Worm (Caenorhabditis elegans) whole organism, early embryonic: ENCODE data around the gene prmn-1.

Source experiments
- B0310.2 ChIP-seq: sonication (generic microtip); optimal IDR thresholded peaks from 2 replicates; lab custom pipeline; 2016; ENCODE audit warnings: mild to moderate bottlenecking, missing genetic modification characterization, missing compliant biosample characterization
- ama-1 ChIP-seq: fragments of 150-350 bp; optimal IDR thresholded peaks from 2 replicates; lab custom pipeline; 2014
- ceh-36 ChIP-seq: sonication (generic microtip); optimal IDR thresholded peaks from 2 replicates; lab custom pipeline; 2016; ENCODE audit warnings: missing genetic modification characterization, inconsistent platforms, missing compliant biosample characterization
- ets-7 ChIP-seq: sonication (generic microtip); optimal IDR thresholded peaks from 2 replicates; lab custom pipeline; 2016; ENCODE audit warnings: missing genotype, missing genetic modification characterization, missing compliant biosample characterization
- flt-1 ChIP-seq: fragments of 200-800 bp; sonication (Bioruptor generic); IDR thresholded peaks from 2 replicates; pipeline ENCODE4 v1.3.6; 2022; ENCODE audit warnings: missing genetic modification characterization, missing compliant biosample characterization
- hmbx-1 ChIP-seq: sonication (generic microtip); optimal IDR thresholded peaks from 2 replicates; lab custom pipeline; 2016; ENCODE audit warnings: mild to moderate bottlenecking, missing genetic modification characterization, missing compliant biosample characterization
- hmg-4 ChIP-seq: fragments of 200-800 bp; sonication (Bioruptor generic); optimal IDR thresholded peaks from 2 replicates; lab custom pipeline; 2018; ENCODE audit warnings: mild to moderate bottlenecking, missing genetic modification characterization, missing compliant biosample characterization
- hnd-1 ChIP-seq: sonication (generic microtip); optimal IDR thresholded peaks from 2 replicates; lab custom pipeline; 2016; ENCODE audit warnings: missing genetic modification characterization, missing compliant biosample characterization
- sea-1 ChIP-seq: fragments of 200-800 bp; sonication (Bioruptor generic); conservative IDR thresholded peaks from 2 replicates; pipeline ENCODE4 v1.3.6; 2022; ENCODE audit warnings: missing genetic modification characterization, missing compliant biosample characterization
- tbx-37 ChIP-seq: fragments of 200-800 bp; sonication (Bioruptor generic); conservative IDR thresholded peaks from 2 replicates; pipeline ENCODE4 v1.3.6; 2022; ENCODE audit warnings: missing genetic modification reagents, missing genetic modification characterization, missing compliant biosample characterization

DNA sequence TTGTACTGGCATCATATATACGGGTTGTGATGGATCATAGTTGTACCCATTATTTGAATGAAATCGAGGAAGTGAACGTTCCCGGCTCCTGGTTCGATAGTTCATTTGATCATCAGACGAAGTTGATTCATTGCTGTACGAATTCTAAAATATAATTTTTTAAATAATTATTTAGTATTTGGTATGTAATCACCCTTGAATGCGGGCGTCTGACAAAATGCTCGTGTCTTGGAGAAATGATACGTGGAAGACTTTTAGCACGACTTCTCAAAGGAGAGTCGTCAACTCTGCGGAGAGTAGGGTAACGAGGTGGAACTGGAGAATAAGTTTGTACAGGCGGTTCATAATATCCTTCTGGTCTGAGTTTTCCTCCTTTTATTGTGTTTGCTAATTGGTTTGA, 42.7 kb downstream of the prmn-1 start:
- no peak for TF ChIP-seq ceh-36 (tag; lab: Kevin White, UChicago)
- TF ChIP-seq hmg-4 (GFP tag; lab: Kevin White, UChicago), result no peak
- TF ChIP-seq B0310.2 (tag; lab: Kevin White, UChicago), result no peak
- TF ChIP-seq sea-1, result no peak
- no peak for TF ChIP-seq hmbx-1 (tag; lab: Kevin White, UChicago)
- TF ChIP-seq ama-1 (lab: Kevin White, UChicago), result no peak
- TF ChIP-seq ets-7 (tag; lab: Kevin White, UChicago), result no peak
- no peak for TF ChIP-seq tbx-37 (GFP tag; lab: Robert Waterston, UW)
- TF ChIP-seq flt-1 (GFP tag; lab: Robert Waterston, UW), result no peak
- no peak for TF ChIP-seq hnd-1 (tag; lab: Kevin White, UChicago)
